Worm (Caenorhabditis elegans) whole organism, early embryonic: ENCODE measurements around the gene Y73B6BL.14.

ENCODE experiments used
- B0310.2 ChIP-seq: sonication (generic microtip); optimal IDR thresholded peaks from 2 replicates; lab custom pipeline; 2016; ENCODE audit warnings: mild to moderate bottlenecking, missing genetic modification characterization, missing compliant biosample characterization
- F13C5.2 ChIP-seq: sonication (generic microtip); optimal IDR thresholded peaks from 2 replicates; lab custom pipeline; 2017; ENCODE audit warnings: mild to moderate bottlenecking, missing genetic modification characterization, inconsistent platforms, missing compliant biosample characterization
- aly-1 ChIP-seq: sonication (generic microtip); optimal IDR thresholded peaks from 2 replicates; lab custom pipeline; 2016; ENCODE audit warnings: missing genetic modification characterization, missing compliant biosample characterization
- ama-1 ChIP-seq: fragments of 150-350 bp; optimal IDR thresholded peaks from 2 replicates; lab custom pipeline; 2014
- ceh-13 ChIP-seq: fragments of 200-800 bp; sonication (Bioruptor generic); optimal IDR thresholded peaks from 2 replicates; lab custom pipeline; 2018; ENCODE audit warnings: mild to moderate bottlenecking, missing genetic modification characterization, missing compliant biosample characterization
- ceh-36 ChIP-seq: sonication (generic microtip); optimal IDR thresholded peaks from 2 replicates; lab custom pipeline; 2016; ENCODE audit warnings: missing genetic modification characterization, inconsistent platforms, missing compliant biosample characterization
- ets-7 ChIP-seq: sonication (generic microtip); optimal IDR thresholded peaks from 2 replicates; lab custom pipeline; 2016; ENCODE audit warnings: missing genotype, missing genetic modification characterization, missing compliant biosample characterization
- flt-1 ChIP-seq: fragments of 200-800 bp; sonication (Bioruptor generic); IDR thresholded peaks from 2 replicates; pipeline ENCODE4 v1.3.6; 2022; ENCODE audit warnings: missing genetic modification characterization, missing compliant biosample characterization
- hmbx-1 ChIP-seq: sonication (generic microtip); optimal IDR thresholded peaks from 2 replicates; lab custom pipeline; 2016; ENCODE audit warnings: mild to moderate bottlenecking, missing genetic modification characterization, missing compliant biosample characterization
- hmg-4 ChIP-seq: fragments of 200-800 bp; sonication (Bioruptor generic); optimal IDR thresholded peaks from 2 replicates; lab custom pipeline; 2018; ENCODE audit warnings: mild to moderate bottlenecking, missing genetic modification characterization, missing compliant biosample characterization
- hnd-1 ChIP-seq: sonication (generic microtip); optimal IDR thresholded peaks from 2 replicates; lab custom pipeline; 2016; ENCODE audit warnings: missing genetic modification characterization, missing compliant biosample characterization
- pes-1 ChIP-seq: fragments of 200-800 bp; sonication (Bioruptor generic); IDR thresholded peaks from 2 replicates; pipeline ENCODE4 v1.3.6; 2022; ENCODE audit warnings: missing genetic modification reagents, missing genetic modification characterization, missing compliant biosample characterization
- scrt-1 ChIP-seq: fragments of 200-800 bp; sonication (Bioruptor generic); IDR thresholded peaks from 2 replicates; pipeline ENCODE4 v1.3.6; 2022; ENCODE audit warnings: missing genetic modification characterization, missing compliant biosample characterization
- sea-1 ChIP-seq: fragments of 200-800 bp; sonication (Bioruptor generic); conservative IDR thresholded peaks from 2 replicates; pipeline ENCODE4 v1.3.6; 2022; ENCODE audit warnings: missing genetic modification characterization, missing compliant biosample characterization
- tbx-11 ChIP-seq: fragments of 200-800 bp; sonication (Bioruptor generic); IDR thresholded peaks from 2 replicates; pipeline ENCODE4 v1.3.6; 2022; ENCODE audit warnings: missing genetic modification characterization, missing compliant biosample characterization
- tbx-37 ChIP-seq: fragments of 200-800 bp; sonication (Bioruptor generic); conservative IDR thresholded peaks from 2 replicates; pipeline ENCODE4 v1.3.6; 2022; ENCODE audit warnings: missing genetic modification reagents, missing genetic modification characterization, missing compliant biosample characterization
- tra-4 ChIP-seq: sonication (generic microtip); optimal IDR thresholded peaks from 2 replicates; lab custom pipeline; 2017; ENCODE audit warnings: missing genetic modification characterization, missing compliant biosample characterization

Y73B6BL.14 gene

ce11 chrIV:6329339-6329738, 13.4 kb downstream of the Y73B6BL.14 start, which contains the start of gene seu-1:
TSS of gene seu-1 (plus strand) at chrIV:6329639.
- TF ChIP-seq ama-1 (lab: Kevin White, UChicago) (no peak), ceh-36 (tag; lab: Kevin White, UChicago) (no peak), tra-4 (tag; lab: Kevin White, UChicago) (no peak), scrt-1 (GFP tag; lab: Robert Waterston, UW) (no peak), F13C5.2 (tag; lab: Kevin White, UChicago) (no peak)

- no peak for TF ChIP-seq flt-1 (GFP tag; lab: Robert Waterston, UW)
- no peak for TF ChIP-seq ets-7 (tag; lab: Kevin White, UChicago)
- no peak for TF ChIP-seq F13C5.2 (tag; lab: Kevin White, UChicago)
- TF ChIP-seq hmg-4 (GFP tag; lab: Kevin White, UChicago) = no peak
- TF ChIP-seq B0310.2 = no peak
- no peak for TF ChIP-seq tra-4 (tag; lab: Kevin White, UChicago)
These were observed 14.6 kb downstream of the Y73B6BL.14 start for ce11 chrIV:6328198-6328597.

- no peak for TF ChIP-seq ceh-13 (GFP tag; lab: Kevin White, UChicago)
- no peak for TF ChIP-seq tbx-11 (GFP tag; lab: Robert Waterston, UW)
- TF ChIP-seq sea-1 (GFP tag; lab: Robert Waterston, UW) = no peak
- TF ChIP-seq ceh-36 (tag; lab: Kevin White, UChicago) = no peak
- no peak for TF ChIP-seq F13C5.2 (tag; lab: Kevin White, UChicago)
- TF ChIP-seq flt-1 (GFP tag; lab: Robert Waterston, UW) = no peak
- TF ChIP-seq scrt-1 (GFP tag; lab: Robert Waterston, UW) = no peak
- TF ChIP-seq ama-1 (lab: Kevin White, UChicago) = no peak
- TF ChIP-seq tbx-37 = no peak
- no peak for TF ChIP-seq tra-4 (tag; lab: Kevin White, UChicago)
- no peak for TF ChIP-seq hmbx-1 (tag; lab: Kevin White, UChicago)
These were observed 15.3 kb downstream of the Y73B6BL.14 start for ce11 chrIV:6327363-6328015.

ce11 chrIV:6326448-6326847, 16.3 kb downstream of the Y73B6BL.14 start, which contains the start of gene lsm-8:
TSS of gene lsm-8 (plus strand) at chrIV:6326526.
- no peak for TF ChIP-seq ama-1 (lab: Kevin White, UChicago)
- no peak for TF ChIP-seq tra-4 (tag; lab: Kevin White, UChicago)
- TF ChIP-seq sea-1 (GFP tag; lab: Robert Waterston, UW) = no peak
- TF ChIP-seq flt-1 (GFP tag; lab: Robert Waterston, UW) = no peak
- no peak for TF ChIP-seq tbx-37
- no peak for TF ChIP-seq hmbx-1 (tag; lab: Kevin White, UChicago)
- no peak for TF ChIP-seq B0310.2
- TF ChIP-seq tbx-11 (GFP tag; lab: Robert Waterston, UW) = no peak
- TF ChIP-seq ets-7 (tag; lab: Kevin White, UChicago) = no peak
- TF ChIP-seq scrt-1 (GFP tag; lab: Robert Waterston, UW) = no peak
- no peak for TF ChIP-seq hmg-4 (GFP tag; lab: Kevin White, UChicago)
- no peak for TF ChIP-seq pes-1 (GFP tag; lab: Robert Waterston, UW)
- TF ChIP-seq ceh-36 (tag; lab: Kevin White, UChicago) = no peak
- no peak for TF ChIP-seq hnd-1 (tag; lab: Kevin White, UChicago)
- no peak for TF ChIP-seq F13C5.2 (tag; lab: Kevin White, UChicago)
- TF ChIP-seq aly-1 (tag; lab: Kevin White, UChicago) = no peak
- TF ChIP-seq ceh-13 (GFP tag; lab: Kevin White, UChicago) = no peak

ce11 chrIV:6325772-6326171, 17.0 kb downstream of the Y73B6BL.14 start:
- TF ChIP-seq hnd-1 (tag; lab: Kevin White, UChicago) (no peak), hmg-4 (GFP tag; lab: Kevin White, UChicago) (no peak), sea-1 (GFP tag; lab: Robert Waterston, UW) (no peak), flt-1 (GFP tag; lab: Robert Waterston, UW) (no peak), scrt-1 (GFP tag; lab: Robert Waterston, UW) (no peak), tbx-11 (GFP tag; lab: Robert Waterston, UW) (no peak), tbx-37 (no peak), ama-1 (lab: Kevin White, UChicago) (no peak), ceh-36 (tag; lab: Kevin White, UChicago) (no peak), F13C5.2 (tag; lab: Kevin White, UChicago) (no peak), tra-4 (tag; lab: Kevin White, UChicago) (no peak), ets-7 (tag; lab: Kevin White, UChicago) (no peak), pes-1 (GFP tag; lab: Robert Waterston, UW) (no peak), hmbx-1 (tag; lab: Kevin White, UChicago) (no peak), aly-1 (tag; lab: Kevin White, UChicago) (no peak), ceh-13 (GFP tag; lab: Kevin White, UChicago) (no peak)

ce11 chrIV:6323654-6324224, 19.0 kb downstream of the Y73B6BL.14 start, which contains the start of gene sqd-1:
TSS of gene sqd-1 (plus strand) at chrIV:6324174.
- TF ChIP-seq scrt-1 (GFP tag; lab: Robert Waterston, UW) (no peak), F13C5.2 (tag; lab: Kevin White, UChicago) (peak; percentile 80), tra-4 (tag; lab: Kevin White, UChicago) (no peak), ets-7 (tag; lab: Kevin White, UChicago) (no peak), aly-1 (tag; lab: Kevin White, UChicago) (no peak), hnd-1 (tag; lab: Kevin White, UChicago) (no peak), hmg-4 (GFP tag; lab: Kevin White, UChicago) (peak; percentile 73), ama-1 (lab: Kevin White, UChicago) (no peak), tbx-11 (GFP tag; lab: Robert Waterston, UW) (peak; percentile 49; the same call in 1 of the 2 replicates), hmbx-1 (tag; lab: Kevin White, UChicago) (no peak), flt-1 (GFP tag; lab: Robert Waterston, UW) (peak; percentile 63; the same call in 1 of the 2 replicates), sea-1 (GFP tag; lab: Robert Waterston, UW) (no peak), ceh-36 (tag; lab: Kevin White, UChicago) (no peak), B0310.2 (no peak), tbx-37 (peak; percentile 54; the same call in 1 of the 2 replicates), ceh-13 (GFP tag; lab: Kevin White, UChicago) (no peak), pes-1 (GFP tag; lab: Robert Waterston, UW) (peak; percentile 54; the same call in 1 of the 2 replicates)
